Fruit fly (Drosophila melanogaster) whole organism, embryonic: Measurements from ENCODE around the gene CG5641.

Source experiments
- Abd-B ChIP-seq: fragments of 200-800 bp; sonication (Bioruptor generic); optimal IDR thresholded peaks from 2 replicates; lab custom pipeline; 2018; ENCODE audit warnings: missing biosample characterization, mild to moderate bottlenecking, missing genetic modification characterization, moderate library complexity
- Ada2b ChIP-seq: fragments of 200-800 bp; sonication (Bioruptor generic); IDR thresholded peaks from 2 replicates; pipeline ENCODE4 v1.3.6; 2022; ENCODE audit warnings: missing biosample characterization, missing genetic modification characterization
- Aef1 ChIP-seq: fragments of 200-800 bp; sonication (Bioruptor generic); IDR thresholded peaks from 3 replicates; pipeline ENCODE4 v1.3.6; 2022; ENCODE audit warnings: missing biosample characterization, missing genetic modification characterization
- CG10654 ChIP-seq: fragments of 200-800 bp; sonication (Bioruptor generic); optimal IDR thresholded peaks from 2 replicates; lab custom pipeline; 2016; ENCODE audit warnings: missing biosample characterization, missing genetic modification characterization
- CG1233 ChIP-seq: fragments of 200-800 bp; sonication (Bioruptor generic); optimal IDR thresholded peaks from 4 replicates; lab custom pipeline; 2018; ENCODE audit warnings: missing biosample characterization, mild to moderate bottlenecking, missing genetic modification characterization
- CG12659 ChIP-seq: fragments of 200-800 bp; sonication (Bioruptor generic); optimal IDR thresholded peaks from 3 replicates; lab custom pipeline; 2017; ENCODE audit warnings: mild to moderate bottlenecking, missing biosample characterization, missing genetic modification reagents, missing genetic modification characterization
- CG15479 ChIP-seq: fragments of 200-800 bp; sonication (Bioruptor generic); optimal IDR thresholded peaks from 3 replicates; lab custom pipeline; 2019; ENCODE audit warnings: missing biosample characterization, mild to moderate bottlenecking, missing genetic modification characterization, moderate library complexity
- CG16863 ChIP-seq: fragments of 200-800 bp; sonication (Bioruptor generic); optimal IDR thresholded peaks from 3 replicates; lab custom pipeline; 2016; ENCODE audit warnings: missing biosample characterization, missing genetic modification characterization
- CG17361 ChIP-seq: fragments of 200-800 bp; sonication (Bioruptor generic); IDR thresholded peaks from 3 replicates; pipeline ENCODE4 v1.3.6; 2022; ENCODE audit warnings: missing biosample characterization, missing genetic modification characterization
- CG18619 ChIP-seq: fragments of 200-800 bp; sonication (Bioruptor generic); optimal IDR thresholded peaks from 3 replicates; lab custom pipeline; 2017; ENCODE audit warnings: missing biosample characterization, mild to moderate bottlenecking, missing genetic modification characterization
- CG2678 ChIP-seq: fragments of 200-800 bp; sonication (Bioruptor generic); optimal IDR thresholded peaks from 3 replicates; lab custom pipeline; 2019; ENCODE audit warnings: missing biosample characterization, mild to moderate bottlenecking, missing genetic modification characterization, moderate library complexity
- CG4360 ChIP-seq: fragments of 200-800 bp; sonication (Bioruptor generic); IDR thresholded peaks from 2 replicates; pipeline ENCODE4 v1.3.6; 2022; ENCODE audit warnings: missing biosample characterization, missing genetic modification characterization
- CG6765 ChIP-seq: fragments of 200-800 bp; sonication (Bioruptor generic); optimal IDR thresholded peaks from 3 replicates; lab custom pipeline; 2017; ENCODE audit warnings: missing biosample characterization, mild to moderate bottlenecking, missing genetic modification characterization
- CG6854 ChIP-seq: fragments of 200-800 bp; sonication (Bioruptor generic); optimal IDR thresholded peaks from 3 replicates; lab custom pipeline; 2017; ENCODE audit warnings: missing biosample characterization, mild to moderate bottlenecking, missing genetic modification characterization
- CG9932 ChIP-seq: fragments of 200-800 bp; sonication (Bioruptor generic); IDR thresholded peaks from 2 replicates; pipeline ENCODE4 v1.3.6; 2022; ENCODE audit warnings: missing biosample characterization, missing genetic modification characterization
- CTCF ChIP-seq: fragments of 200-800 bp; sonication (Bioruptor generic); optimal IDR thresholded peaks from 2 replicates; lab custom pipeline; 2017; ENCODE audit warnings: missing biosample characterization, mild to moderate bottlenecking, missing genetic modification characterization, moderate library complexity
- CoRest ChIP-seq: fragments of 200-800 bp; sonication (Bioruptor generic); optimal IDR thresholded peaks from 3 replicates; lab custom pipeline; 2018; ENCODE audit warnings: missing biosample characterization, mild to moderate bottlenecking, missing genetic modification characterization, moderate library complexity
- Deaf1 ChIP-seq: fragments of 200-800 bp; optimal IDR thresholded peaks from 3 replicates; lab custom pipeline; 2019; ENCODE audit warnings: missing biosample characterization, mild to moderate bottlenecking, missing genetic modification characterization, moderate library complexity
- Dp ChIP-seq: fragments of 200-800 bp; sonication (Bioruptor generic); optimal IDR thresholded peaks from 2 replicates; lab custom pipeline; 2018; ENCODE audit warnings: missing biosample characterization, mild to moderate bottlenecking, missing genetic modification characterization, moderate library complexity
- Fer1 ChIP-seq: fragments of 200-800 bp; sonication (Bioruptor generic); optimal IDR thresholded peaks from 2 replicates; lab custom pipeline; 2017; ENCODE audit warnings: missing biosample characterization, mild to moderate bottlenecking, missing genetic modification characterization
- HLH54F ChIP-seq: fragments of 200-800 bp; sonication (Bioruptor generic); optimal IDR thresholded peaks from 3 replicates; lab custom pipeline; 2016; ENCODE audit warnings: missing biosample characterization, missing genetic modification characterization
- HmgD ChIP-seq: fragments of 200-800 bp; sonication (Bioruptor generic); optimal IDR thresholded peaks from 3 replicates; lab custom pipeline; 2016; ENCODE audit warnings: missing biosample characterization, missing genetic modification characterization
- Kr ChIP-seq: fragments of 200-800 bp; sonication (Bioruptor generic); optimal IDR thresholded peaks from 2 replicates; lab custom pipeline; 2017; ENCODE audit warnings: missing biosample characterization, mild to moderate bottlenecking, missing genetic modification characterization
- Mad ChIP-seq: fragments of 200-800 bp; sonication (Bioruptor generic); optimal IDR thresholded peaks from 2 replicates; lab custom pipeline; 2016; ENCODE audit warnings: missing biosample characterization, missing genetic modification characterization
- Meics ChIP-seq: fragments of 200-800 bp; sonication (Bioruptor generic); optimal IDR thresholded peaks from 2 replicates; lab custom pipeline; 2017; ENCODE audit warnings: missing biosample characterization, mild to moderate bottlenecking, missing genetic modification characterization
- Myb ChIP-seq: fragments of 200-800 bp; sonication (Bioruptor generic); optimal IDR thresholded peaks from 2 replicates; lab custom pipeline; 2016; ENCODE audit warnings: missing biosample characterization, missing genetic modification characterization
- PHDP ChIP-seq: fragments of 200-800 bp; sonication (Bioruptor generic); optimal IDR thresholded peaks from 3 replicates; lab custom pipeline; 2018; ENCODE audit warnings: missing biosample characterization, mild to moderate bottlenecking, missing genetic modification characterization, moderate library complexity
- Trl ChIP-seq, 3 experiments: fragments of >200 bp in 2 of 3; fragments of 200-800 bp in 1 of 3; sonication (Bioruptor generic) in 1 of 3; optimal IDR thresholded peaks; 2 replicates in 1 of 3; 3 replicates in 2 of 3; lab custom pipeline; 2016 to 2017; ENCODE audit warnings: missing biosample characterization in 1 of 3, missing genetic modification characterization in 1 of 3
- al ChIP-seq: fragments of 200-800 bp; sonication (Bioruptor generic); IDR thresholded peaks from 2 replicates; pipeline ENCODE4 v1.3.6; 2022; ENCODE audit warnings: missing biosample characterization, missing genetic modification characterization
- aop ChIP-seq: fragments of 200-800 bp; sonication (Bioruptor generic); IDR thresholded peaks from 2 replicates; pipeline ENCODE4 v1.3.6; 2022; ENCODE audit warnings: missing biosample characterization, missing genetic modification characterization
- ara ChIP-seq: fragments of 200-800 bp; sonication (Bioruptor generic); IDR thresholded peaks from 2 replicates; pipeline ENCODE4 v1.3.6; 2022; ENCODE audit warnings: missing biosample characterization, missing genetic modification characterization
- bab2 ChIP-seq: fragments of 200-800 bp; sonication (Bioruptor generic); optimal IDR thresholded peaks from 2 replicates; lab custom pipeline; 2016; ENCODE audit warnings: missing biosample characterization, missing genetic modification characterization
- br ChIP-seq: fragments of >200 bp; optimal IDR thresholded peaks from 2 replicates; lab custom pipeline; 2017
- cad ChIP-seq: fragments of >200 bp; optimal IDR thresholded peaks from 2 replicates; lab custom pipeline; 2017; ENCODE audit warnings: missing biosample characterization, missing genetic modification characterization
- cas ChIP-seq: fragments of 200-800 bp; sonication (Bioruptor generic); IDR thresholded peaks from 2 replicates; pipeline ENCODE4 v1.3.6; 2022; ENCODE audit warnings: missing biosample characterization, missing genetic modification characterization
- chn ChIP-seq: fragments of 200-800 bp; sonication (Bioruptor generic); optimal IDR thresholded peaks from 2 replicates; lab custom pipeline; 2016; ENCODE audit warnings: missing biosample characterization, missing genetic modification characterization
- crol ChIP-seq: fragments of 200-800 bp; sonication (Bioruptor generic); IDR thresholded peaks from 2 replicates; pipeline ENCODE4 v1.3.6; 2022; ENCODE audit warnings: missing biosample characterization, missing genetic modification characterization
- dan ChIP-seq: fragments of 200-800 bp; sonication (Bioruptor generic); IDR thresholded peaks from 2 replicates; pipeline ENCODE4 v1.3.6; 2022; ENCODE audit warnings: missing biosample characterization, missing genetic modification characterization
- dimm ChIP-seq: fragments of 200-800 bp; sonication (Bioruptor generic); IDR thresholded peaks from 2 replicates; pipeline ENCODE4 v1.3.6; 2022; ENCODE audit warnings: missing biosample characterization, missing genetic modification characterization
- eyg ChIP-seq: fragments of 200-800 bp; sonication (Bioruptor generic); optimal IDR thresholded peaks from 3 replicates; lab custom pipeline; 2016; ENCODE audit warnings: missing biosample characterization, missing genetic modification characterization
- fd64A ChIP-seq: fragments of 200-800 bp; sonication (Bioruptor generic); optimal IDR thresholded peaks from 3 replicates; lab custom pipeline; 2018; ENCODE audit warnings: missing biosample characterization, mild to moderate bottlenecking, missing genetic modification characterization
- gsb ChIP-seq: fragments of 200-800 bp; sonication (Bioruptor generic); IDR thresholded peaks from 2 replicates; pipeline ENCODE4 v1.3.6; 2022; ENCODE audit warnings: missing biosample characterization, missing genetic modification characterization
- ham ChIP-seq: fragments of 200-800 bp; sonication (Bioruptor generic); IDR thresholded peaks from 2 replicates; pipeline ENCODE4 v1.3.6; 2022; ENCODE audit warnings: missing biosample characterization, missing genetic modification characterization
- kah ChIP-seq: fragments of 200-800 bp; sonication (Bioruptor generic); optimal IDR thresholded peaks from 2 replicates; lab custom pipeline; 2018; ENCODE audit warnings: missing biosample characterization, mild to moderate bottlenecking, missing genetic modification characterization
- lov ChIP-seq, 2 experiments: fragments of 200-800 bp in 1 of 2; fragments of >200 bp in 1 of 2; sonication (Bioruptor generic) in 1 of 2; IDR thresholded peaks in 1 of 2; optimal IDR thresholded peaks in 1 of 2; 2 replicates in 1 of 2; 3 replicates in 1 of 2; pipeline versions ENCODE4 v1.3.6 to Lab custom; 2017 to 2022; ENCODE audit warnings: missing biosample characterization in 1 of 2, missing genetic modification characterization in 1 of 2
- nerfin-2 ChIP-seq: fragments of 200-800 bp; sonication (Bioruptor generic); IDR thresholded peaks from 2 replicates; pipeline ENCODE4 v1.3.6; 2022; ENCODE audit warnings: missing biosample characterization, missing genetic modification characterization; ENCODE audit not compliant: partially characterized antibody
- ttk ChIP-seq: fragments of 200-800 bp; sonication (Bioruptor generic); IDR thresholded peaks from 2 replicates; pipeline ENCODE4 v2.1.2; 2022; ENCODE audit warnings: missing biosample characterization, missing genetic modification characterization
- unc-4 ChIP-seq: fragments of 200-800 bp; sonication (Bioruptor generic); IDR thresholded peaks from 2 replicates; pipeline ENCODE4 v1.3.6; 2022; ENCODE audit warnings: missing biosample characterization, missing genetic modification characterization; ENCODE audit not compliant: partially characterized antibody
- zf30C ChIP-seq: fragments of 200-800 bp; sonication (Bioruptor generic); optimal IDR thresholded peaks from 3 replicates; lab custom pipeline; 2018; ENCODE audit warnings: missing biosample characterization, mild to moderate bottlenecking, missing genetic modification characterization
- zfh2 ChIP-seq: fragments of 200-800 bp; sonication (Bioruptor generic); optimal IDR thresholded peaks from 2 replicates; lab custom pipeline; 2016; ENCODE audit warnings: missing biosample characterization, missing genetic modification characterization

The CG5641 gene

dm6 chr3R:12442601-12443533 is 13.8 kb upstream of the CG5641 start (continued):
- TF ChIP-seq CG1233 (GFP tag; lab: Kevin White, UChicago) = no peak
- no peak for TF ChIP-seq chn (GFP tag; lab: Kevin White, UChicago)
- TF ChIP-seq eyg = no peak
- TF ChIP-seq CG6854 = no peak
- no peak for TF ChIP-seq Myb
- no peak for TF ChIP-seq Aef1 (GFP tag; lab: Robert Waterston, UW)
- TF ChIP-seq CG18619 (GFP tag; lab: Kevin White, UChicago) = no peak
- TF ChIP-seq CG6765 (GFP tag; lab: Kevin White, UChicago) = no peak
- TF ChIP-seq CG10654 (GFP tag; lab: Kevin White, UChicago) = no peak
- TF ChIP-seq Abd-B = no peak
- no peak for TF ChIP-seq HLH54F (GFP tag; lab: Kevin White, UChicago)
- TF ChIP-seq Mad = no peak
- TF ChIP-seq HmgD (GFP tag; lab: Kevin White, UChicago) = no peak
- TF ChIP-seq Ada2b (GFP tag; lab: Robert Waterston, UW) = no peak
- no peak for TF ChIP-seq unc-4 (GFP tag; lab: Robert Waterston, UW)
- peak; percentile 68 for TF ChIP-seq CG2678 (tag; lab: Kevin White, UChicago)
- TF ChIP-seq ttk (GFP tag; lab: Robert Waterston, UW) = no peak
- TF ChIP-seq nerfin-2 (GFP tag; lab: Robert Waterston, UW) = no peak
- peak; percentile 21 for TF ChIP-seq zfh2 (GFP tag; lab: Kevin White, UChicago)
- no peak for TF ChIP-seq cas (GFP tag; lab: Robert Waterston, UW)
- no peak for TF ChIP-seq aop (GFP tag; lab: Robert Waterston, UW)
- no peak for TF ChIP-seq ham (GFP tag; lab: Robert Waterston, UW)
- TF ChIP-seq CoRest (tag; lab: Kevin White, UChicago) = peak; percentile 58
- TF ChIP-seq Fer1 (GFP tag; lab: Kevin White, UChicago) = peak; percentile 33
- TF ChIP-seq gsb = no peak
- no peak for TF ChIP-seq ara (GFP tag; lab: Robert Waterston, UW)
- TF ChIP-seq Meics = peak; percentile 60
- TF ChIP-seq fd64A (GFP tag; lab: Kevin White, UChicago) = no peak
- TF ChIP-seq CG9932 (GFP tag; lab: Robert Waterston, UW) = peak; percentile 59
- TF ChIP-seq CTCF (GFP tag; lab: Kevin White, UChicago) = no peak
- 0 out of 3 replicates have a peak, but pooled peaks have one; percentile 7 for TF ChIP-seq CG17361 (GFP tag; lab: Robert Waterston, UW)
- TF ChIP-seq bab2 (GFP tag; lab: Kevin White, UChicago) = no peak
- TF ChIP-seq PHDP (tag; lab: Kevin White, UChicago) = peak; percentile 55
- no peak for TF ChIP-seq CG16863 (GFP tag; lab: Kevin White, UChicago)
- TF ChIP-seq cad (GFP tag; lab: Kevin White, UChicago) = no peak
- peak; percentile 43 for TF ChIP-seq CG12659
- TF ChIP-seq CG4360 (GFP tag; lab: Robert Waterston, UW) = no peak
- TF ChIP-seq dimm = no peak
- no peak for TF ChIP-seq lov (optimal IDR thresholded peaks at IDR 0.05; lab: Kevin White, UChicago)
- no peak for TF ChIP-seq lov (GFP tag; IDR thresholded peaks at IDR 0.05; lab: Robert Waterston, UW)
- no peak for TF ChIP-seq crol (GFP tag; lab: Robert Waterston, UW)
- no peak for TF ChIP-seq Dp (GFP tag; lab: Kevin White, UChicago)
- TF ChIP-seq Kr = no peak
- TF ChIP-seq br (lab: Kevin White, UChicago) = no peak
- TF ChIP-seq CG15479 = no peak
- TF ChIP-seq Trl (optimal IDR thresholded peaks at IDR 0.05; lab: Kevin White, UChicago) = peak; percentile 15 to 76
- TF ChIP-seq Trl (GFP tag; optimal IDR thresholded peaks at IDR 0.05; lab: Kevin White, UChicago) = no peak
- TF ChIP-seq kah (GFP tag; lab: Kevin White, UChicago) = no peak
- TF ChIP-seq dan = no peak
- TF ChIP-seq zf30C = peak; percentile 51
- TF ChIP-seq al (GFP tag; lab: Robert Waterston, UW) = peak; percentile 23; the same call in 1 of the 2 replicates
- peak; percentile 66 for TF ChIP-seq Deaf1 (tag; lab: Kevin White, UChicago)
